Worm (Caenorhabditis elegans): ENCODE measurements around the gene rfc-4.

The rfc-4 gene

DNA sequence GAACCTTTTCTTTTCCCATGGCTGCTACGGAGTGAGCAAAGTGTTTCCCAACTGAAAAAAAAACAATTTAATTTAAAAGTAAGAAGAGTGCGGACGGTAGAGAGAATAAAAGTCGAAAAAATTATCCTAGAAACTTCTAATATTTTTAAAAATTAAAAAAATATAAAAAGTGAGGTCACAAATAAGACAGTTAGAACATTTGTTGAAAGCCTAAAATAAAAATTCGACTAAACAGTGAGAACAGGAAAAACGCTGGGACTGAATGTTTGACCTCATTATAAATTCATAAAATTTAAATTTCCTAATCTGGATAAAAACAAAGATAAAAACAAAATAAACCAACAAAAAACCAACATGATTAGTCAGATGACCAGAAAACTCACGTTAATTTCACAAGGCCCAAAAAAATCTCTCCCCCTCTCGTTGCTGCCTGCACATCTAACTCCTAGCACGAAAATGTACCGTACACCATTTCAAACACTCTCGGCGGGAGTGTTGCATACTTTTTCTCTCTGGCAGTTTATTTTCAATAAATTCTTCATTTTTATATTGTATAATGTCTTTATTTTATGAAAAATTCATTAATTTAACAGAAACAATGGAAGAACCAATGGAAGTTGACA is at the start of gene rfc-4, which contains the start of gene eef-1A.1:
TSS of gene rfc-4 (plus strand) at position 592 of the 623 bp plus-strand sequence.
TSS of gene eef-1A.1 (minus strand) at position 51 of the 623 bp plus-strand sequence.
- TF ChIP-seq hlh-4 (tag; optimal IDR thresholded peaks at IDR 0.05) (no peak), nhr-84 (tag; optimal IDR thresholded peaks at IDR 0.05) (peak; percentile 57), efl-3 (GFP tag; optimal IDR thresholded peaks at IDR 0.05) (peak; percentile 38), snpc-4 (tag; optimal IDR thresholded peaks at IDR 0.05) (peak; percentile 92), C16A3.4 (tag; optimal IDR thresholded peaks at IDR 0.05) (peak; percentile 99), ets-5 (GFP tag; IDR thresholded peaks at IDR 0.05) (no peak), sup-37 (GFP tag; optimal IDR thresholded peaks at IDR 0.05) (peak; percentile 54), swsn-7 (tag; optimal IDR thresholded peaks at IDR 0.05) (peak; percentile 97), mab-9 (GFP tag; IDR thresholded peaks at IDR 0.05) (peak; percentile 80), fos-1 (tag; optimal IDR thresholded peaks at IDR 0.05) (peak; percentile 95), nhr-77 (tag; optimal IDR thresholded peaks at IDR 0.05) (peak; percentile 96), jun-1 (tag; optimal IDR thresholded peaks at IDR 0.05) (peak; percentile 95), aha-1 (tag; optimal IDR thresholded peaks at IDR 0.05) (peak; percentile 82), zag-1 (tag; optimal IDR thresholded peaks at IDR 0.05) (peak; percentile 81), dsc-1 (tag; optimal IDR thresholded peaks at IDR 0.05) (peak; percentile 98), lin-39 (tag; optimal IDR thresholded peaks at IDR 0.05) (peak; percentile 91), hpl-2 (GFP tag; optimal IDR thresholded peaks at IDR 0.05) (peak; percentile 90), dpl-1 (GFP tag; optimal IDR thresholded peaks at IDR 0.05) (peak; percentile 96 to 98 (median 97)), egl-13 (tag; optimal IDR thresholded peaks at IDR 0.05) (peak; percentile 92), nhr-28 (tag; optimal IDR thresholded peaks at IDR 0.05) (no peak), blmp-1 (tag; optimal IDR thresholded peaks at IDR 0.05) (peak; percentile 92), mdl-1 (tag; optimal IDR thresholded peaks at IDR 0.05) (peak in 1 of 2 experiments; percentile 97), nhr-20 (tag; optimal IDR thresholded peaks at IDR 0.05) (peak; percentile 98), ceh-63 (GFP tag; optimal IDR thresholded peaks at IDR 0.05) (peak; percentile 11), xbp-1 (tag; optimal IDR thresholded peaks at IDR 0.05) (peak; percentile 97), unc-86 (tag; optimal IDR thresholded peaks at IDR 0.05) (peak; percentile 93), unc-30 (tag; optimal IDR thresholded peaks at IDR 0.05) (no peak), alr-1 (tag; optimal IDR thresholded peaks at IDR 0.05; ENCODE audit: borderline replicate concordance) (no peak), pqm-1 (tag; optimal IDR thresholded peaks at IDR 0.05) (no peak), lin-15B (tag; optimal IDR thresholded peaks at IDR 0.05) (peak; percentile 96), nhr-76 (tag; optimal IDR thresholded peaks at IDR 0.05) (no peak), vab-15 (tag; optimal IDR thresholded peaks at IDR 0.05) (peak; percentile 81), mep-1 (tag; optimal IDR thresholded peaks at IDR 0.05) (peak; percentile 99), aly-2 (tag; optimal IDR thresholded peaks at IDR 0.05) (peak; percentile 93), nhr-11 (tag; optimal IDR thresholded peaks at IDR 0.05) (peak; percentile 90), sptf-1 (tag; optimal IDR thresholded peaks at IDR 0.05) (no peak), fkh-4 (tag; optimal IDR thresholded peaks at IDR 0.05; ENCODE audit: borderline replicate concordance) (peak; percentile 27), rnt-1 (tag; optimal IDR thresholded peaks at IDR 0.05) (peak; percentile 96), skn-1 (tag; optimal IDR thresholded peaks at IDR 0.05) (peak; percentile 98), nhr-19 (GFP tag; conservative IDR thresholded peaks at IDR 0.05) (peak; percentile 98), mef-2 (tag; optimal IDR thresholded peaks at IDR 0.05) (peak; percentile 64), unc-98 (GFP tag; IDR thresholded peaks at IDR 0.05) (peak; percentile 51; the same call in 1 of the 2 replicates), ces-1 (GFP tag; optimal IDR thresholded peaks at IDR 0.05) (no peak), lir-3 (tag; optimal IDR thresholded peaks at IDR 0.05; ENCODE audit: poor library complexity) (peak; percentile 91), lin-35 (GFP tag; optimal IDR thresholded peaks at IDR 0.05) (peak; percentile 97 to 99), ztf-11 (tag; optimal IDR thresholded peaks at IDR 0.05) (peak in 1 of 2 experiments; percentile 85), egl-27 (tag; optimal IDR thresholded peaks at IDR 0.05) (peak in 1 of 2 experiments; percentile 5), unc-62 (GFP tag; optimal IDR thresholded peaks at IDR 0.05) (peak; percentile 53), F16B12.6 (tag; optimal IDR thresholded peaks at IDR 0.05) (peak; percentile 77), ceh-82 (tag; optimal IDR thresholded peaks at IDR 0.05) (peak; percentile 94 to 98 (median 96)), fkh-10 (GFP tag; optimal IDR thresholded peaks at IDR 0.05) (peak; percentile 92), Y116A8C.19 (tag; optimal IDR thresholded peaks at IDR 0.05; ENCODE audit: borderline replicate concordance) (no peak)

All from whole organism, L1 larva.